Fruit fly (Drosophila melanogaster) ovary, adult (tissue): ENCODE measurements around the gene CG9676.

Experiments
- CG17801 ChIP-seq: fragments of 200-800 bp; optimal IDR thresholded peaks from 2 replicates; lab custom pipeline; 2019; ENCODE audit warnings: missing biosample characterization, mild to moderate bottlenecking, missing genetic modification characterization, moderate library complexity; ENCODE audit not compliant: partially characterized antibody

The CG9676 gene

DNA sequence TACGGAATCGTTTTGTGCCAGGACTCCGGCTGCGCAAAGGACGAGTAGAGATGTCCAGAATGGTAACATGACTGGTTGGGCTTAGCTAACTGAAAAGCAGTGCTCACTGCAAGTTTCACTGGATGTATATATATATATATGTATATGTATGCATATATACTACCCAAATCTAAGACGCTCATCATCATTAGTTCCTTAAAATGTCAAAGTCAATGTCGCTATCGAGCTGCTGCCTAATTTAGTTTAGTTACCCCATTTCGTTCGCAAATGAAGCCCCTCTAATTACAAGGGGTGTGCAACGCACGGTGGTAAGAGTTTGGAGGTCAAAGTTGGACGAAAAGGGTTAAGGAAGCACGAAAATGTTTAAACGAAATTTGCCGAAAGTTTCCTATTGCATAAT lies at the start of gene CG9676:
TSS of gene CG9676 (minus strand) at position 101 of the 400 bp plus-strand sequence.
- TF ChIP-seq CG17801, result no peak

DNA sequence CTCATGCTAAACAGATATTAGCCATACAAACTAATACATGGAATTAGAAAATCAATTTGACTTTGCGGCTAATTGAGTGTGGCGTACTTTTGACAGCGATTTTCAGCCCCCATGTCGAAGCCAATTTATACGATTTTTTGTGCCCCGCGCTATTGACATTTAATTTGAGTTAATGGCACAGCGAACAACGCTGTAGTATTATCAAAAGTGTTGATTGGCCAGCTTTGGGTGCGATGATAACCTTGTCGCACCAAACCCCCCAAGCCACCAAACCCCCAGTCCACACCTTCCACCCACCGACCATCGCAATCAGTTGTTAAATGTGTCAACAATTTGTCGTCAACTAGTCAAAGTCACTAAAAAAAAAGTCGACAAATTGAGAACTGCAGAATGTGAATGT lies 49.4 kb upstream of the CG9676 start:
- TF ChIP-seq CG17801, result no peak

- TF ChIP-seq CG17801, result peak; percentile 19
Observed at dm6 chrX:16747467-16747866, 47.5 kb upstream of the CG9676 start.

DNA sequence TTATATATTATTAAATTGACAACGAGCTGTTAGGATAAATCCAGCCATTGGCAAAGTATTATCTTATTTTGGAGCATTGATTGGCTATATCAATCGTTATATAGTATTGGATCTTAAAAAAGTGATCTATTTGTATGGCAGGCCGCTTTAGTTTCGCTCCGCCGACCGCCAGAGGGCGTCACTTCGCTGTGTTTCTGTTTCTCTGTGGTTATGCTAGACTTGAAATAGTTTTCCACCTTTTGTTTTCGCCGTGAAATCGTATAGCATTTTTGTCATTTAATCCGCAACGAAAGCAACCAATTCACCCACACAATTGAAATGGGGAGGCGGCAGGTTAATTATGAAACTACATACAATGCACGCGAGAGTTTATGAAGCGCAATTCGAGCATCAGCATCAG lies 46.9 kb upstream of the CG9676 start:
- TF ChIP-seq CG17801, result no peak

DNA sequence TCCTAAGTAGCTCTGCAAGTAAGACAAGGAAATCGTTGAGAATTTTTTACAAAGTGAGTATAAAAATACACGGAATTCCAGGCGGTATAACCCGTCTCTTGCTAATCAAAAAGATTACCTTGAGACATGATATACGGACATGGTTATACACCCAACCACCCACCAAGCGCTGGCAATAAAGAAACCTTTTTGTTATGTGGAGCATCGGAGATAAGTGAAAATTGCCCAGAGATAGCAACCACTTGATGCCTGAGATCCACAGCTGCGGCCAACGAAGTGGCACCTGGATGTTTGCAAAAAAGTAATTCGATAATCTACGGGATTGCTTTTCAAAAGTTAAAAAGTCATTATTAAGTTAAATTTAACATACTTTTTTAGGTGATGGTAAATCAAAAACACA lies 46.0 kb upstream of the CG9676 start:
- no peak for TF ChIP-seq CG17801

dm6 chrX:16744345-16744744 lies 44.4 kb upstream of the CG9676 start:
- TF ChIP-seq CG17801, result no peak

DNA sequence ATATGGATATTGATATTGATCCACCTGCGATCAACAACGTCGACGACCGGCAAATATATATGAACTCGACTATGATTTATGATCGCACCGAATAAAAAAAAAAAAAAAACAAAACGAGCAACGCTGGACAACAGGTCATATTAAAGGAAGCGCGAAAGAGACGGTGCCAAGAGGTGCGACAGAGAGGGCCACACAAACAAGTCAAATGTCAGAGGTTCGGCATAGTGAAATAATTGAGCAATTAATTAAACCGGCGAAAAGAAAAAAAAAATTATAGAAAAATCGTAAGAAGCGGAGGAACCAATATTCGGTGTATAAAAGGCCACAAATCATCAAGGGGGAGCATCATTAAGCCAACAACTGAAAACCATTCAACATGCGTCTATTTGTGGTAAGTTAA lies 42.6 kb upstream of the CG9676 start, which contains the start of gene Twdlalpha:
TSS of gene Twdlalpha (plus strand) at position 301 of the 400 bp plus-strand sequence.
- no peak for TF ChIP-seq CG17801

DNA sequence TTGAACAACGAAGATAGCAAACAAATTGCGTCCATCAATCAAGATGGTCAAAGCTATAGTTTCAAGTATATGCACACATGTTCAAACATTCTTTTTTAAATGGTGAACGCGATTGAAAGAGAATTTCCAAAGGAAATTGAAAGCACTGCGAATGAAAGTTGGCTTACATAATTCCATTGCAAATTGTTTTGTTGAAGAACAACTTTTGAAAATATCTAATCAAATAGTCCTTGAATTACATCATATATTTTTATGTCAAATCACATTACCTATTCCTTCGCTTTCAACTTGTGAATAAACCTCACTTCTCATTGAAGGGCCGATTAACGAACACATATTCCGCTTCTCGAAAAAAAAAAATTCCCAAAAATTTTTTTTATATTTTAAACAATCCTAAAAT lies 40.6 kb upstream of the CG9676 start, which contains the start of gene CG32568:
TSS of gene CG32568 (plus strand) at position 301 of the 400 bp plus-strand sequence.
- no peak for TF ChIP-seq CG17801

DNA sequence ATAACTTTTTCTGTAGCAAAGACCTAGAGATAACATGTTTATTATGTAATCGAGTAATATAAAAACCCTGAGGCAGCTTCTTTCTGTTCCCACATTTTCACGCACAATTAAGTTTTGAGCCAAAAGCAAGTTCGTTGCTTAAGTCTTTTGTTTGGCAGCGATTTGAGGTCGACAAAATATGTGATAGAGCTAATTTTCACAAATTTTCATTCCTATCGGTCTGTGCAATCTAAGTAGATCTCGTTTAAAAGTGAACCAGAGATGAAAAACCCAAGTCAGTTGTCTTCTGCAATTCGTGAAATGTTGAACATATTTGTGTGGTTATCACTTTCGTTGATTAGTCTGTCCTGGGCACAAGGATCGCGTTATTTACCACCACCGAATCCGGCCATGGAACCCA lies 37.9 kb upstream of the CG9676 start, which contains the start of gene TwdlZ:
TSS of gene TwdlZ (plus strand) at position 301 of the 400 bp plus-strand sequence.
- TF ChIP-seq CG17801, result no peak

DNA sequence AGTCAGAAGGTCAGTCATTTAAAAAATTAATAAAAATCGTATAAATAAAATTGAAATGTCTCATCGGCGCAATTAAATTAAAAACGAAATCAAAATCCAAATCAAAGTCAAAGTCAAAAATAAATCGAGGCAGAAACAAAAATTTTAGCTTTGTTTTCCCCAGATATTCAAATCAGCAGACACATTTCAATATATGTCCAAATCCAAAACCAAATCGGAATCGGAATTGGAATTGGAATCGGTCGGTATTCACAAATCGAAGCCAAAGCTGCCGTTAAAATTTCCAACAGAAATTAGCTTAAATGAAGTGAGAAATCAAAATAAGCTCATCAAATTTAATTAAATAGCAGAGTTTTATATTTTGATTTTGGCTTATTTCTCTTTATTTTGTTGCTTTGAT lies 36.2 kb upstream of the CG9676 start:
- no peak for TF ChIP-seq CG17801

DNA sequence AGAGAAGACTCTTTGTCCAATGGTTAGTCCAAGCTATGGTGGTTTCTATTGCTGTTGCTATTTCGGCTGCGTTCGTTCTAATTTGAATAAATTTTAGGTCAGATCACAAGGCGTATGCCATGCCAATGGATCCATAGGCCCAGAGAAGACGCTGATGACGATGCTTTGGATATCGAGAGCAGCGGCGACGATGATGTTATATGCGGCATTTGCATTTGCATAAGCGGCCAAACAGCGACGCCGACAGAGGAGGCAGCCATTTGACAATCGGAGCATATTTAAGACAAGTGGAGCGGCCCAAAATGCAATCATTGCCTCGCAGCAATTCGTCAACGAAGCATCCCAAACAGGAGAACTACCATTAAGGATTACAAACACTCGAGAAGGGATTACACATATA lies 34.7 kb upstream of the CG9676 start, which contains the start of gene TwdlY:
TSS of gene TwdlY (plus strand) at position 301 of the 400 bp plus-strand sequence.
- no peak for TF ChIP-seq CG17801

- TF ChIP-seq CG17801, result no peak
Observed at dm6 chrX:16733244-16733643, 33.3 kb upstream of the CG9676 start.

- TF ChIP-seq CG17801, result no peak
Observed at dm6 chrX:16730791-16731190, 30.8 kb upstream of the CG9676 start, which contains the start of gene TwdlX. Gene TwdlX, plus strand, starts transcription at chrX:16731091.

DNA sequence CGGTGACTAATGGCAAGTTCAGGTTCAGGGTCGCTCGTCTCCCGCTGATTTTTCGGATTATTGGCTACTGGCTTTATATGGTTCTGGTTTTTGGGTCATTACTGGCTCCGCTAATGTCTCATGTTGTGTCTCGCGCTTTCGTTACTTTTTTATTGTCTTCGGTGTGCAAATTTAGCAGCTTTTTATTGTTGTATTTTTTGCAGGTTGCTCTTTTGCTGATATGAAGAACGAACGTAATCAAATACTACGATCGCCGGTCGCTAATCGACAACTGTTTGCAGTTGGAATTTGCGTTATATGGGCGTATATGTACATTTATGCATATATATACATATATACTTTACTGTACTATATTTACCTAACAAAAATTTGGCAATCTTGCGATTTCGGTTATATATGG lies 24.6 kb upstream of the CG9676 start:
- TF ChIP-seq CG17801, result peak; percentile 20

- TF ChIP-seq CG17801, result peak; percentile 38
Observed at dm6 chrX:16723203-16724173, 23.5 kb upstream of the CG9676 start.

DNA sequence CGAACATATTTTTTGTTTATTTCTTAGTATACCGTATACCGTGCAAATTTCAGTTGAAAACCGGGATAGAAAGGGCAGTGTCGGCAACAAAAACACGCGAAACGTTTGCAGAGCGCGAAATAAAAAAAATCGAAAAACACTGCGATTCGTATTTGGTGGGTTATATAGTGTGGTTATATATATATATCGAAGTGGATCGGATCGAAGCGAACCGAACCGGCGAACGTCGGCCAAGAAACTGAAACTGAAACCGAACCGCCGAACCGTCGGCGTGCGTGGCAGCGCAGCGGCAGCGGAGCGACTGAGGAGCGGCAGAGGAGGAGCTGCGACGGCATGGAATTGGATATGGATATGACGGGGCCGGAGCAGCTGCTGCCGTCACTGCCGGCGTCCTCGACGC lies 21.2 kb upstream of the CG9676 start, which contains the start of the genes CG32572 and CG34325:
TSS of gene CG32572 (plus strand) at position 16 of the 400 bp plus-strand sequence.
TSS of gene CG34325 (minus strand) at position 244 of the 400 bp plus-strand sequence.
- peak; percentile 9 for TF ChIP-seq CG17801

- TF ChIP-seq CG17801, result peak; percentile 70
Observed at dm6 chrX:16718169-16718723, 18.3 kb upstream of the CG9676 start.
